Fruit fly (Drosophila melanogaster): ENCODE measurements around the gene mTerf5.

The mTerf5 gene

dm6 chr3R:18196991-18197801 is 26.3 kb downstream of the mTerf5 start (continued):
- TF ChIP-seq CG10669 (GFP tag; optimal IDR thresholded peaks at IDR 0.05), result peak; percentile 65
- TF ChIP-seq CG6792 (GFP tag; optimal IDR thresholded peaks at IDR 0.05), result peak; percentile 25
- no peak for TF ChIP-seq Gug (GFP tag; IDR thresholded peaks at IDR 0.05)
- peak; percentile 59 for TF ChIP-seq Sox14 (GFP tag; optimal IDR thresholded peaks at IDR 0.05)
- TF ChIP-seq esn (GFP tag; optimal IDR thresholded peaks at IDR 0.05), result peak; percentile 74
- peak; percentile 86 for TF ChIP-seq dsx (GFP tag; optimal IDR thresholded peaks at IDR 0.05; ENCODE audit: poor library complexity, severe bottlenecking)
- TF ChIP-seq CG11294 (GFP tag; IDR thresholded peaks at IDR 0.05), result no peak
- TF ChIP-seq salr (GFP tag; optimal IDR thresholded peaks at IDR 0.05), result peak; percentile 64 to 75
- TF ChIP-seq Ets21C (GFP tag; optimal IDR thresholded peaks at IDR 0.05), result peak; percentile 41
- TF ChIP-seq CG16779 (tag; optimal IDR thresholded peaks at IDR 0.05), result peak; percentile 92
- peak; percentile 53 for TF ChIP-seq CG4318 (GFP tag; optimal IDR thresholded peaks at IDR 0.05)
- no peak for TF ChIP-seq eg (GFP tag; IDR thresholded peaks at IDR 0.05)
- peak; percentile 81 for TF ChIP-seq net (GFP tag; optimal IDR thresholded peaks at IDR 0.05)
- peak; percentile 17 for TF ChIP-seq fkh (GFP tag; optimal IDR thresholded peaks at IDR 0.05)
- TF ChIP-seq CG34406 (GFP tag; optimal IDR thresholded peaks at IDR 0.05), result peak; percentile 23
- TF ChIP-seq fd85E (GFP tag; optimal IDR thresholded peaks at IDR 0.05), result peak; percentile 33
- peak; percentile 79 for TF ChIP-seq Lpt (GFP tag; optimal IDR thresholded peaks at IDR 0.05)
- peak; percentile 95 to 96 for TF ChIP-seq ss (GFP tag; optimal IDR thresholded peaks at IDR 0.05)
- peak; percentile 82 for TF ChIP-seq svp (GFP tag)
- peak; percentile 88 for TF ChIP-seq Eip78C (GFP tag)
- peak; percentile 79 for TF ChIP-seq spab (GFP tag; optimal IDR thresholded peaks at IDR 0.05)
- TF ChIP-seq achi (GFP tag; optimal IDR thresholded peaks at IDR 0.05), result peak; percentile 57

dm6 chr3R:18196622-18196990 is 26.9 kb downstream of the mTerf5 start:
- TF ChIP-seq OdsH (GFP tag; optimal IDR thresholded peaks at IDR 0.05) (no peak), spab (GFP tag; optimal IDR thresholded peaks at IDR 0.05) (no peak), CG1621 (tag; optimal IDR thresholded peaks at IDR 0.05) (no peak), CG9139 (GFP tag; optimal IDR thresholded peaks at IDR 0.05) (no peak), Smox (GFP tag; optimal IDR thresholded peaks at IDR 0.05) (no peak), fkh (GFP tag; optimal IDR thresholded peaks at IDR 0.05) (no peak), net (GFP tag; optimal IDR thresholded peaks at IDR 0.05) (no peak), CG11902 (GFP tag; optimal IDR thresholded peaks at IDR 0.05) (no peak), CG7368 (GFP tag; optimal IDR thresholded peaks at IDR 0.05) (no peak), achi (GFP tag; optimal IDR thresholded peaks at IDR 0.05) (no peak), esn (GFP tag; optimal IDR thresholded peaks at IDR 0.05) (no peak), Ets21C (GFP tag; optimal IDR thresholded peaks at IDR 0.05) (no peak), CG4318 (GFP tag; optimal IDR thresholded peaks at IDR 0.05) (no peak), CG10669 (GFP tag; optimal IDR thresholded peaks at IDR 0.05) (no peak), vri (GFP tag; optimal IDR thresholded peaks at IDR 0.05) (no peak), fd59A (GFP tag; optimal IDR thresholded peaks at IDR 0.05) (no peak), Gug (GFP tag; IDR thresholded peaks at IDR 0.05) (no peak), Met (GFP tag; optimal IDR thresholded peaks at IDR 0.05) (no peak)

dm6 chr3R:18195295-18195694 is 28.2 kb downstream of the mTerf5 start:
- TF ChIP-seq topi (GFP tag; optimal IDR thresholded peaks at IDR 0.05) (no peak), fd59A (GFP tag; optimal IDR thresholded peaks at IDR 0.05) (no peak), CG6792 (GFP tag; optimal IDR thresholded peaks at IDR 0.05) (no peak), CG9139 (GFP tag; optimal IDR thresholded peaks at IDR 0.05) (no peak), dac (GFP tag; optimal IDR thresholded peaks at IDR 0.05) (no peak), Sox14 (GFP tag; optimal IDR thresholded peaks at IDR 0.05) (no peak), CG31627 (GFP tag; optimal IDR thresholded peaks at IDR 0.05) (no peak)

- TF ChIP-seq ss (GFP tag; optimal IDR thresholded peaks at IDR 0.05) (peak in 1 of 2 experiments; percentile 55), Ets21C (GFP tag; optimal IDR thresholded peaks at IDR 0.05) (no peak)
Observed at dm6 chr3R:18191867-18192266, 31.6 kb downstream of the mTerf5 start, which contains the start of gene CG14313. Gene CG14313 (minus strand): TSS chr3R:18191967.

Measured in whole organism, prepupa.